Fruit fly (Drosophila melanogaster) whole organism: ENCODE measurements around the gene CG2938.

Source experiments
- CG8478 ChIP-seq: fragments of >200 bp; optimal IDR thresholded peaks from 2 replicates; lab custom pipeline; 2018; ENCODE audit warnings: inconsistent platforms
- pan ChIP-seq: fragments of >200 bp; optimal IDR thresholded peaks from 2 replicates; lab custom pipeline; 2017

DNA sequence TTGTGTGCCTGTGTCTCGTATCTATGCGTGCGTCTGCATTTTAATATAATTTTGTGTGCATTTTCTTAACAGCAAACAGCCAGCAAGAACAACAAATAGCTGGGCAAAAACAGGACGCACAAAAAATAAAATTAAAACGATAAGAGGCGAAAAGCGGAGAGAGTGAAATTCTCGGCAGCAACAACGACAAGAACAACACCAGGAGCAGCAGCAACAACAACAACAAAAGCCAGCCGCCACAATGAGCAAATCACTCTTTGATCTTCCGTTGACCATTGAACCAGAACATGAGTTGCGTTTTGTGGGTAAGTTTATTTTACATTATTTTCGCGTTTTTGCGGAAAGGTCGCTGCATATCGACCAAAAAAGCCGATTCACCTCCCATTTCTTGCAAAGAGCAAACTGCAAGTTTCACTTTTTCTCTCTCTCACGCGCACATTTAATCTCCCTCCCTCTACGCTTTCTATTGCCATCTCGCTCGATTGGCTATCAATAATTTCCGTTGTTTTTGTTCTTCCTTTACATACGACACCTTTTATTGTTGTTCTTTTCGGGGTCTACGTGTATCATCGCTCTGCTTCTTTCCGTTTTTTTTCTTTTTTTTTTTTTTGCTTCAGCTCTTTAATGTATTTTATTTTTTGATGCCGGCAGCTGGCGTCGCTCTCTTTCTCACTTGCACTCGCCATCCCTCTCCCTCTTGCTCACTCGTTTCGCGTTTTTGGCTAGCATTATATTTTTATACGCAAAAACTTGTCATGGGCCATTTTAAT, 13.3 kb upstream of the CG2938 start:
- TF ChIP-seq CG8478 (no peak), pan (lab: Kevin White, UChicago) (no peak)
